Worm (Caenorhabditis elegans) whole organism, early embryonic: Measurements from ENCODE around the gene ZK1067.3.

Source experiments
- F13C5.2 ChIP-seq: sonication (generic microtip); optimal IDR thresholded peaks from 2 replicates; lab custom pipeline; 2017; ENCODE audit warnings: mild to moderate bottlenecking, missing genetic modification characterization, inconsistent platforms, missing compliant biosample characterization
- ama-1 ChIP-seq: fragments of 150-350 bp; optimal IDR thresholded peaks from 2 replicates; lab custom pipeline; 2014
- ceh-36 ChIP-seq: sonication (generic microtip); optimal IDR thresholded peaks from 2 replicates; lab custom pipeline; 2016; ENCODE audit warnings: missing genetic modification characterization, inconsistent platforms, missing compliant biosample characterization
- hnd-1 ChIP-seq: sonication (generic microtip); optimal IDR thresholded peaks from 2 replicates; lab custom pipeline; 2016; ENCODE audit warnings: missing genetic modification characterization, missing compliant biosample characterization
- tbx-37 ChIP-seq: fragments of 200-800 bp; sonication (Bioruptor generic); conservative IDR thresholded peaks from 2 replicates; pipeline ENCODE4 v1.3.6; 2022; ENCODE audit warnings: missing genetic modification reagents, missing genetic modification characterization, missing compliant biosample characterization
- tra-4 ChIP-seq: sonication (generic microtip); optimal IDR thresholded peaks from 2 replicates; lab custom pipeline; 2017; ENCODE audit warnings: missing genetic modification characterization, missing compliant biosample characterization

DNA sequence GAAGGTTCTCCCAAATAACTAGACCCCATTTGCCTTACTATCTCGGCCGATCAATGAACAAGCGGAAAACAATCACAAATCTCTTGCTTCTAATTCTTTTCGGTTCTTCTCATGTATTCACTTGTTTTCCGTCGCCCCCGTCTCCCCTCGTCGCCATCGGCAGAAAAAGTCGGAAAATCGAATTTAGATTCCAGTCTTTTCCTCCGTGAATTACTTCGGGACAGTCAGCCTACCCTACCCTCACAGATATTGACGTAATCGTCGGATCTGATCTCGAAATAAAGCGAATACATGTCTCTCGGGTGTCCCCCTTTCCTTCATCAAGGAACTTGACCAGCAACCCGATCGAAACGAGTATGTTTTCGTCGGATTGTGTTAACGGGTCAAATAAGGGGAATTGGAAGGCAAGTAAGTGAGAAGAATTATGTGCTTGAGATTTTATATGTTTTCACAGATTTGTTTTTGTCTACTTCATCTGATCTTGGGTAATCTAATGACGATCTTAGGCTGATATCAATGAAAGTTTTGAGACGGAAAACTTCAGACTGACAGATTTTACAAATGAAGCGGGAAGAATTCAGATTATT is 32.5 kb upstream of the ZK1067.3 start:
- TF ChIP-seq F13C5.2 (tag; lab: Kevin White, UChicago) (no peak), hnd-1 (tag; lab: Kevin White, UChicago) (no peak), ama-1 (lab: Kevin White, UChicago) (no peak), tbx-37 (no peak), tra-4 (tag; lab: Kevin White, UChicago) (no peak), ceh-36 (no peak)
